Fruit fly (Drosophila melanogaster) whole organism: ENCODE data around the gene CG34034.

Experiments used
- EcR ChIP-seq, 2 experiments: fragments of >200 bp; optimal IDR thresholded peaks; 2 replicates each; lab custom pipeline; 2017; ENCODE audit warnings: missing biosample characterization in 2 of 2, missing genetic modification characterization in 2 of 2, missing genetic modification reagents in 2 of 2
- pan ChIP-seq: fragments of >200 bp; optimal IDR thresholded peaks from 2 replicates; lab custom pipeline; 2017
- usp ChIP-seq: fragments of >200 bp; optimal IDR thresholded peaks from 2 replicates; lab custom pipeline; 2017; ENCODE audit warnings: missing biosample characterization, missing genetic modification characterization, mixed read lengths

- TF ChIP-seq usp (no peak), pan (lab: Kevin White, UChicago) (no peak), EcR (GFP tag; optimal IDR thresholded peaks at IDR 0.05; lab: Kevin White, UChicago) (no peak)
Measured at dm6 chr3R:21740766-21741350, 1.9 kb upstream of the CG34034 start.
